Fruit fly (Drosophila melanogaster) whole organism, pupa: Measurements from ENCODE around the gene Rbp.

Experiments used
- CG8301 ChIP-seq: fragments of 200-800 bp; sonication (Bioruptor generic); optimal IDR thresholded peaks from 2 replicates; lab custom pipeline; 2018; ENCODE audit warnings: missing biosample characterization, mild to moderate bottlenecking, missing genetic modification characterization
- CG9948 ChIP-seq: fragments of 200-800 bp; sonication (Bioruptor generic); optimal IDR thresholded peaks from 2 replicates; lab custom pipeline; 2018; ENCODE audit warnings: missing biosample characterization, mild to moderate bottlenecking, missing genetic modification characterization, moderate library complexity
- fd96Ca ChIP-seq: fragments of 200-800 bp; sonication (Bioruptor generic); IDR thresholded peaks from 3 replicates; pipeline ENCODE4 v1.3.6; 2022; ENCODE audit warnings: missing biosample characterization, missing genetic modification characterization

- TF ChIP-seq CG8301 (tag; lab: Kevin White, UChicago) (no peak), CG9948 (tag; lab: Kevin White, UChicago) (no peak), fd96Ca (GFP tag; lab: Robert Waterston, UW) (no peak)
Measured at dm6 chr3R:15407020-15407501, 32.6 kb downstream of the Rbp start, which contains the start of gene CG6125.
